Worm (Caenorhabditis elegans) whole organism, young adult: ENCODE data around the gene lys-6.

ENCODE experiments used
- B0336.3 ChIP-seq: fragments of 200-800 bp; sonication (Bioruptor generic); IDR thresholded peaks from 2 replicates; pipeline ENCODE4 v1.3.6; 2022; ENCODE audit warnings: missing genetic modification characterization, missing compliant biosample characterization
- C06A6.2 ChIP-seq: fragments of 200-800 bp; sonication (Bioruptor generic); conservative IDR thresholded peaks from 2 replicates; pipeline ENCODE4 v1.3.6; 2022; ENCODE audit warnings: missing genetic modification characterization, missing compliant biosample characterization
- F10E7.11 ChIP-seq: sonication (generic microtip); optimal IDR thresholded peaks from 2 replicates; lab custom pipeline; 2017; ENCODE audit warnings: mild to moderate bottlenecking, missing genetic modification characterization, moderate library complexity, missing compliant biosample characterization
- Y95B8A.8 ChIP-seq: fragments of 200-800 bp; sonication (Bioruptor generic); IDR thresholded peaks from 2 replicates; pipeline ENCODE4 v1.3.6; 2022; ENCODE audit warnings: missing genetic modification reagents, missing genetic modification characterization, missing compliant biosample characterization
- aptf-3 ChIP-seq: fragments of 200-800 bp; sonication (Bioruptor generic); IDR thresholded peaks from 2 replicates; pipeline ENCODE4 v1.3.6; 2022; ENCODE audit warnings: missing genetic modification characterization, missing compliant biosample characterization
- athp-1 ChIP-seq: sonication (generic microtip); optimal IDR thresholded peaks from 2 replicates; lab custom pipeline; 2017; ENCODE audit warnings: mild to moderate bottlenecking, missing genetic modification characterization, missing compliant biosample characterization
- bed-1 ChIP-seq: fragments of 200-800 bp; sonication (Bioruptor generic); IDR thresholded peaks from 2 replicates; pipeline ENCODE4 v1.3.6; 2022; ENCODE audit warnings: missing genetic modification reagents, missing genetic modification characterization, missing compliant biosample characterization
- cebp-2 ChIP-seq: fragments of 200-800 bp; sonication (Bioruptor generic); IDR thresholded peaks from 2 replicates; pipeline ENCODE4 v1.3.6; 2022; ENCODE audit warnings: missing genetic modification characterization, missing compliant biosample characterization
- ceh-58 ChIP-seq: fragments of 200-800 bp; sonication (Bioruptor generic); IDR thresholded peaks from 2 replicates; pipeline ENCODE4 v1.3.6; 2022; ENCODE audit warnings: missing genetic modification characterization, missing compliant biosample characterization
- ceh-79 ChIP-seq: sonication (generic microtip); optimal IDR thresholded peaks from 2 replicates; lab custom pipeline; 2017; ENCODE audit warnings: mild to moderate bottlenecking, missing genetic modification characterization, missing compliant biosample characterization
- egrh-3 ChIP-seq: fragments of 200-800 bp; sonication (Bioruptor generic); IDR thresholded peaks from 2 replicates; pipeline ENCODE4 v1.3.6; 2022; ENCODE audit warnings: missing genetic modification reagents, missing genetic modification characterization, missing compliant biosample characterization
- let-607 ChIP-seq, 2 experiments: fragments of 200-800 bp in 1 of 2; sonication (Bioruptor generic) in 1 of 2; sonication (generic microtip) in 1 of 2; optimal IDR thresholded peaks; 2 replicates each; lab custom pipeline; 2016 to 2018; ENCODE audit warnings: mild to moderate bottlenecking in 2 of 2, missing compliant biosample characterization in 2 of 2, missing genetic modification characterization in 2 of 2, moderate library complexity in 2 of 2, missing genotype in 1 of 2
- lsy-27 ChIP-seq: sonication (generic microtip); optimal IDR thresholded peaks from 2 replicates; lab custom pipeline; 2017; ENCODE audit warnings: missing genetic modification characterization, mild to moderate bottlenecking, missing compliant biosample characterization, antibody characterized with exemption, missing genotype, borderline replicate concordance; ENCODE audit not compliant: insufficient read depth
- madf-10 ChIP-seq: sonication (generic microtip); optimal IDR thresholded peaks from 2 replicates; lab custom pipeline; 2016; ENCODE audit warnings: mild to moderate bottlenecking, missing genetic modification characterization, missing compliant biosample characterization
- nfya-2 ChIP-seq: fragments of 200-800 bp; sonication (Bioruptor generic); IDR thresholded peaks from 2 replicates; pipeline ENCODE4 v1.3.6; 2022; ENCODE audit warnings: missing genetic modification reagents, missing genetic modification characterization, missing compliant biosample characterization
- nhr-80 ChIP-seq: sonication (generic microtip); optimal IDR thresholded peaks from 2 replicates; lab custom pipeline; 2016; ENCODE audit warnings: missing genetic modification characterization, missing compliant biosample characterization
- sdz-38 ChIP-seq: sonication (generic microtip); optimal IDR thresholded peaks from 2 replicates; lab custom pipeline; 2016; ENCODE audit warnings: missing genotype, missing genetic modification characterization, missing compliant biosample characterization
- zfh-2 ChIP-seq: fragments of 200-800 bp; sonication (Bioruptor generic); conservative IDR thresholded peaks from 2 replicates; pipeline ENCODE4 v1.3.6; 2022; ENCODE audit warnings: missing genetic modification reagents, missing genetic modification characterization, missing compliant biosample characterization
- zim-3 ChIP-seq: sonication (generic microtip); optimal IDR thresholded peaks from 2 replicates; lab custom pipeline; 2017; ENCODE audit warnings: mild to moderate bottlenecking, missing genetic modification characterization, moderate library complexity, missing compliant biosample characterization

The lys-6 gene

ce11 chrIV:11583906-11584378 is 43.8 kb downstream of the lys-6 start, which contains the start of gene F12F6.1 (continued):
- TF ChIP-seq zim-3 (tag; lab: Kevin White, UChicago) (no peak), let-607 (tag; optimal IDR thresholded peaks at IDR 0.05; lab: Kevin White, UChicago) (no peak), bed-1 (GFP tag; lab: Robert Waterston, UW) (0 out of 2 replicates have a peak, but pooled peaks have one; percentile 57), lsy-27 (tag; lab: Kevin White, UChicago) (no peak), C06A6.2 (no peak), athp-1 (tag; lab: Kevin White, UChicago) (no peak), zfh-2 (peak; percentile 96), nfya-2 (GFP tag; lab: Robert Waterston, UW) (0 out of 2 replicates have a peak, but pooled peaks have one; percentile 18), Y95B8A.8 (no peak), F10E7.11 (tag; lab: Kevin White, UChicago) (no peak), aptf-3 (GFP tag; lab: Robert Waterston, UW) (no peak), sdz-38 (tag; lab: Kevin White, UChicago) (no peak)

- TF ChIP-seq zfh-2 (peak; percentile 84), ceh-79 (no peak), nhr-80 (peak; percentile 6), egrh-3 (GFP tag; lab: Robert Waterston, UW) (peak; percentile 49; the same call in 1 of the 2 replicates)
These were observed 45.1 kb downstream of the lys-6 start for ce11 chrIV:11582450-11583166.

ce11 chrIV:11578492-11578891 is 49.3 kb downstream of the lys-6 start, which contains the start of gene rib-1:
Gene rib-1 (plus strand): TSS chrIV:11578792.
- TF ChIP-seq ceh-58 (GFP tag; lab: Robert Waterston, UW) (no peak), B0336.3 (GFP tag; lab: Robert Waterston, UW) (no peak), cebp-2 (no peak), madf-10 (tag; lab: Kevin White, UChicago) (no peak)
